Fruit fly (Drosophila melanogaster) whole organism, larva: ENCODE results near the gene CG34165.

Experiments used
- noc ChIP-seq: fragments of 200-800 bp; sonication (Bioruptor generic); optimal IDR thresholded peaks from 3 replicates; lab custom pipeline; 2019; ENCODE audit warnings: missing biosample characterization, mild to moderate bottlenecking, missing genetic modification characterization, moderate library complexity

CG34165 gene

dm6 chr2L:14744121-14744520 is 30.6 kb downstream of the CG34165 start, which contains the start of gene CG42681:
CG42681 (plus strand) TSS chr2L:14744421.
- TF ChIP-seq noc (tag; lab: Kevin White, UChicago): no peak

- no peak for TF ChIP-seq noc (tag; lab: Kevin White, UChicago)
These were observed 31.5 kb downstream of the CG34165 start, which contains the start of gene CG42587 for dm6 chr2L:14745068-14745467. CG42587 (minus strand) TSS chr2L:14745210.

dm6 chr2L:14746068-14746467 is 32.5 kb downstream of the CG34165 start:
- no peak for TF ChIP-seq noc (tag; lab: Kevin White, UChicago)

- TF ChIP-seq noc (tag; lab: Kevin White, UChicago): no peak
These were observed 46.9 kb downstream of the CG34165 start, which contains the start of gene CG4691 for dm6 chr2L:14760467-14760866. CG4691 (plus strand) TSS chr2L:14760767.

- no peak for TF ChIP-seq noc (tag; lab: Kevin White, UChicago)
These were observed 48.9 kb downstream of the CG34165 start, which contains the start of gene CSN1a for dm6 chr2L:14762465-14762864. CSN1a (plus strand) TSS chr2L:14762765.
